Fruit fly (Drosophila melanogaster) whole organism, adult: ENCODE measurements around the gene Bin1.

Experiments
- CG11617 ChIP-seq: fragments of 200-800 bp; sonication (Bioruptor generic); optimal IDR thresholded peaks from 2 replicates; lab custom pipeline; 2017; ENCODE audit warnings: mild to moderate bottlenecking, missing biosample characterization, missing genetic modification reagents, missing genetic modification characterization
- CG7045 ChIP-seq: fragments of 200-800 bp; sonication (Bioruptor generic); optimal IDR thresholded peaks from 2 replicates; lab custom pipeline; 2017; ENCODE audit warnings: missing biosample characterization, mild to moderate bottlenecking, missing genetic modification characterization
- Crg-1 ChIP-seq: fragments of 200-800 bp; sonication (Bioruptor generic); optimal IDR thresholded peaks from 2 replicates; lab custom pipeline; 2016; ENCODE audit warnings: missing biosample characterization, missing genetic modification characterization
- Hr96 ChIP-seq: fragments of 200-800 bp; sonication (Bioruptor generic); optimal IDR thresholded peaks from 2 replicates; lab custom pipeline; 2016; ENCODE audit warnings: missing biosample characterization, missing genetic modification characterization
- Mnt ChIP-seq: fragments of 200-800 bp; sonication (Bioruptor generic); optimal IDR thresholded peaks from 2 replicates; lab custom pipeline; 2016; ENCODE audit warnings: missing biosample characterization, mild to moderate bottlenecking, missing genetic modification characterization
- cic ChIP-seq: fragments of 200-800 bp; sonication (Bioruptor generic); optimal IDR thresholded peaks from 2 replicates; lab custom pipeline; 2017; ENCODE audit warnings: missing biosample characterization, mild to moderate bottlenecking, missing genetic modification characterization, moderate library complexity
- tj ChIP-seq: fragments of 200-800 bp; sonication (Bioruptor generic); optimal IDR thresholded peaks from 3 replicates; lab custom pipeline; 2017; ENCODE audit warnings: missing biosample characterization, mild to moderate bottlenecking, missing genetic modification characterization, moderate library complexity

DNA sequence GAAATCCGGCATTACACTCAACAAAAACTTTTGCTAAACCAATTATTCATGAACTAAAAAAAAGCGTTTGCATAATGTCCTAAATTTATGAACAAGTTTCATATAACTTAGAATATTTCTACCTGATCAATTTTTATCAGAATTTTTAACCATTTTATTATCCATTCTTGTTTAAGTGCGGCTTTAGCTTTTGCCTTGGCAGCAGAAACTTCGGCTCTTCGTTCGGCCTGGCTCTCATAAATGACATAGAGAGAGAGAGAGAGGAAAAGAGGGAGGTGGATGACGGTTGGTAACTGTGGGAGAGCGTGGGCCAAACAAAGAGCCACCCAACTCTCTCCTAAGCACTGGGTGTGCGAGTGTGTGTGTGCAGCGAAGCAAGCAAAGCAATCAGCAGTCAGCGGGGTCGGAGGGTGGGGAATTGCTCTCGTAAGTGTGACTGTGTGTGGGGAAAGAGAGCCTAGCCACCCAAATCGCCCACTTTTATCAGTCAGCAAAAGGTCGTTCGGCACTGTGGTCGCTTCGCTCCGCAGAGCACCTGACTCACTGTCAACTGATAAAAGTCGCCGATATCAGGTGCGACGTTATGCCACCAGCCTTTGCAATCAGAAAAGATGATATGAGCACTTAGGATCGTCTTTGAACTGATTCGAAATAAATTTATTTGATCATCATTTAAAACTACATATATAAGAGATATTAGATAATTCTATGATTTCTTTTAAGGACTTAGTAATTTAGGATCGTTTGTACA lies 35.2 kb upstream of the Bin1 start:
- TF ChIP-seq CG11617 (GFP tag; lab: Kevin White, UChicago) = peak; percentile 92
- peak; percentile 73 for TF ChIP-seq Crg-1 (GFP tag; lab: Kevin White, UChicago)
- TF ChIP-seq cic (GFP tag; lab: Kevin White, UChicago) = peak; percentile 85
- TF ChIP-seq tj (GFP tag; lab: Kevin White, UChicago) = peak; percentile 99
- TF ChIP-seq CG7045 = peak; percentile 95
- peak; percentile 61 for TF ChIP-seq Mnt (GFP tag; lab: Kevin White, UChicago)
- TF ChIP-seq Hr96 (GFP tag; lab: Kevin White, UChicago) = peak; percentile 90
